Worm (Caenorhabditis elegans): ENCODE measurements around the gene ZK688.12.

- TF ChIP-seq flt-1 (GFP tag; IDR thresholded peaks at IDR 0.05) (no peak), T22C8.4 (GFP tag; IDR thresholded peaks at IDR 0.05) (no peak)
Measured at ce11 chrIII:7953208-7953607, 39.8 kb upstream of the ZK688.12 start, which contains the start of gene let-754.

Measured in whole organism, midembryonic.